Worm (Caenorhabditis elegans): ENCODE measurements around the gene rmd-3.
A peak's percentile ranks its signal among the peaks of the same experiment; 100 is the strongest.

The rmd-3 gene

DNA sequence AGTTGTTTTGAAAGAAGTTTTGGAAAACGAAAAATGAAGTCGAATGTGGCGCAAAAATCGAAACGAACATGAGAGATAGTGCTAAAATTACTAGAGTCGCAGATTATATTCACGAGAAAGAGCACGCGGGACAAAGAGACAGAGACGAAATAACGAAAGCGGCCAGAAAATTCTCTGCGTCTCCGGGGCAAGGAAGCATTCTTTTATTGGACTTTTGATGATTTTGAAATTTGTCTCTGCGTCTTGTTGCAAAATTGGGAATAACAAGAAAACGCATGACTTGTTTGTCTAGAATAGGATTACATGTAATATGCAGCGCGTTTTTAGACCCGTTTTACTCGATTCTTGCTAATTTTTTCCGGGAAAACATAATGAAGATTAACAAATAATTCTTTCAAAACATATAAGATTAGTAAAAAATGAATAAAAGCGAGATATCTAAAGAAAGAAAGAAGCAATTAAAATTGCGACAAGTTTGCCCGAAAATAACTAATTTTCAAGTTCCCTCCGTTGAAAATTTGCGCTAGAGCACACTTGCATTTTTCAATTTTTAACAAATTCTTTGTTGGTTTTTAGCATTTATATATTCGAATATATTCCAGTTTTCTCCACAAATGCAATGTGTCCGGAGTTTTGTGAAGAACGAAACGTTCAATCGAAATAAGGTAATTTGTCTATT lies 8.6 kb upstream of the rmd-3 start, which contains the start of the genes B0491.6 and pigm-1:
TSS of gene B0491.6 (minus strand) at position 466 of the 679 bp plus-strand sequence.
TSS of gene pigm-1 (plus strand) at position 568 of the 679 bp plus-strand sequence.
- TF ChIP-seq med-1 (GFP tag; optimal IDR thresholded peaks at IDR 0.05; ENCODE audit: insufficient read depth) (no peak), ztf-23 (GFP tag; IDR thresholded peaks at IDR 0.05) (no peak), klf-2 (GFP tag; conservative IDR thresholded peaks at IDR 0.05) (no peak), cog-1 (tag; optimal IDR thresholded peaks at IDR 0.05) (peak; percentile 72)

DNA sequence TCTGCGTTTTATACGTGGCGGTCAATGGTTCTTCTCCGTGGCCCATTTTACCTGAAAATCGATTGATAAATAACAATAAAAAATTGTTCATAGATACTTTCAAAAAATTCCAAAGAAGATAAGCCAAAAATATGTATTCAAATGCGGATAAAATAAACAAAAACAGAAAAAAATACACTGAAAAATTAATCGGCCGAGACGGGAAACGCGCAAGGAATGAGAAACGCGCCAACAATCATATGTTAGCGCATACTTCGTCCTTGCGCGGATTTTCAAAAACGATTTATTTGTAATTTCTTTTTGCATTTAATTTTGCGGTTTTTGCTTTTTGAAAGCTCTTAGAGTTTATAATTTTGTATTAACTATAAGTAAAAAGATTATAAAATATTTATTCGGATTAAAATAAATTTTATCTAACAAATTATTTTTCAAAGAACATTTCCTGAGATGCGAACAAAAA lies 6.2 kb upstream of the rmd-3 start, which contains the start of gene nduf-11:
TSS of gene nduf-11 (minus strand) at position 51 of the 460 bp plus-strand sequence.
- TF ChIP-seq med-1 (GFP tag; optimal IDR thresholded peaks at IDR 0.05; ENCODE audit: insufficient read depth) (peak; percentile 6), cog-1 (tag; optimal IDR thresholded peaks at IDR 0.05) (peak; percentile 70), ztf-23 (GFP tag; IDR thresholded peaks at IDR 0.05) (peak; percentile 68; the same call in 1 of the 2 replicates), flt-1 (GFP tag; IDR thresholded peaks at IDR 0.05) (peak; percentile 84), tab-1 (GFP tag; IDR thresholded peaks at IDR 0.05) (no peak; the same call in 1 of the 2 replicates), ztf-29 (GFP tag; IDR thresholded peaks at IDR 0.05) (no peak)

DNA sequence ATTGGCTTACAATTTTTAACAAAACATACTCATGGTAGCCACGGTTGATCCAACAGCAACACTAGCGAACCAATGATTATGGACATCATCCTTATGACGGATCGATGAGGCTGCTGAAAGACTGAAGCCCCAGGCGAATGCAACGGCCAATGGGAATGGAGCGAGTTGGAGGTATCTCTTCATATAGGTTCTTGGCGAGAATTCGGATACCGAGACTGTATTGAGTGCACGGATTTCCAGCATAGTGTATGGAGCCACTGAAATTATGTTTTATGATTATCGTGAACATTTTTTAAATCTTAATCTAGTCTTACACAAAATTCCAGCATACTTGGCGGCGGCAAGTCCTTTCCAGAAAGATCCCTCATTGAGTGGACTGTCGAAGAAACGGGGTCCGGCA lies 5.1 kb upstream of the rmd-3 start:
- TF ChIP-seq med-1 (GFP tag; optimal IDR thresholded peaks at IDR 0.05; ENCODE audit: insufficient read depth) (no peak), ztf-29 (GFP tag; IDR thresholded peaks at IDR 0.05) (no peak), ztf-23 (GFP tag; IDR thresholded peaks at IDR 0.05) (no peak), flt-1 (GFP tag; IDR thresholded peaks at IDR 0.05) (no peak), tab-1 (GFP tag; IDR thresholded peaks at IDR 0.05) (no peak), ref-1 (GFP tag; conservative IDR thresholded peaks at IDR 0.05) (no peak), klf-2 (GFP tag; conservative IDR thresholded peaks at IDR 0.05) (no peak), cog-1 (tag; optimal IDR thresholded peaks at IDR 0.05) (no peak), T22C8.4 (GFP tag; IDR thresholded peaks at IDR 0.05) (no peak)

DNA sequence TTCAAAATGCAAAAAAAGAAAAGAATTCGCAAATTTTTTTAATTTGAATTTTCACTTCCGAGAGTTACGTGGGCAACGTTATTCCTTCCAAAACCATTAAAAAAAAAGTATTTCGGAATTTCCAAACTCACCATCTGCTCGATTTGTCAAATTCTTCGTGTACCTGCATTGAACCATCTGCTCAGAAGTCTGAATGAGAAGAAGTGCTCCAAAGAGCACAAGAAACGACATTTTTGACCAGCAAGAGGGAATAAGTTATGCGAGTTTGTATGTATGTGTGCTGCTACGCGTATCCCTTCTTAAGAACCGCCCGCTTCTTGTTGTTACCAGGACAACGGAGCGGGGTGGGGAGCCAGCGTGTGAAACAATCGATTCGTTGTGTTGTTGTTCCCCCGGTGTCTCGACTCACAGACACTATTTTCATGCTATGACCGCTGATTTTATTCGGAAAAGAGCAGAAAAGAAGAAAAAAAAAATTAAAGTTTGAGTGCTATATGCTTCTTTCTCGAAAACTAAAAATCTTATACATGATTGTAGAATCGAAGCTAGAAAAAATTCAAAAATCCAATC lies 4.0 kb upstream of the rmd-3 start, which contains the start of gene lgc-20:
TSS of gene lgc-20 (minus strand) at position 311 of the 570 bp plus-strand sequence.
- TF ChIP-seq med-1 (GFP tag; optimal IDR thresholded peaks at IDR 0.05; ENCODE audit: insufficient read depth) (no peak), ztf-23 (GFP tag; IDR thresholded peaks at IDR 0.05) (no peak), ztf-29 (GFP tag; IDR thresholded peaks at IDR 0.05) (no peak), klf-2 (GFP tag; conservative IDR thresholded peaks at IDR 0.05) (no peak), flt-1 (GFP tag; IDR thresholded peaks at IDR 0.05) (no peak), ref-1 (GFP tag; conservative IDR thresholded peaks at IDR 0.05) (no peak), cog-1 (tag; optimal IDR thresholded peaks at IDR 0.05) (no peak), T22C8.4 (GFP tag; IDR thresholded peaks at IDR 0.05) (no peak), tab-1 (GFP tag; IDR thresholded peaks at IDR 0.05) (no peak)

DNA sequence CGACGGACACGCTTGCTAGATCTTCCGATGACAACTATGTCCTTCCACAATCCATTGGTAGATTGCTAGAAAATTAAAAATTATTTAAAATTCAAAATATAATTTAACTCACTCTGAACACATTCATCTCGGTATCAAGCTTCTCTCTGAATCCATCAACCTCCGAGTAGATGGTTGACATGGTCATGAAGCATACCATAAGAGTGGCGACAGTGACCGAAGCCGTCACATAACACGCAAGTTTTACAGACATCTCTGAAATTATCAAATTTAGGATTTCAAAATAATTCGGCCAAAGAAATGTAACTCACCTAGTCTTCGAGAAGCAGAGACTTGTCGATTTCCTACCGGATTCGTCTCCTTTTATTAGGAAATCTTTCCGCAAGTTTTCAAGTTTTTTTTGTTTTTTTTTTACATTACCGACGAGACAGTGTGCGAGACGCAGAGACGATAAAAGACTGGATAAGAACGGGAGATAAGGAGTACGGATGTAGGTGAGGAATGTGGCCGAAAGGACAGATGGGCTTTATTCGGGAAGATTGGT lies 1.8 kb downstream of the rmd-3 start, which contains the start of gene sqt-1:
TSS of gene sqt-1 (minus strand) at position 341 of the 544 bp plus-strand sequence.
- no peak for TF ChIP-seq ztf-23 (GFP tag; IDR thresholded peaks at IDR 0.05)
- no peak for TF ChIP-seq T22C8.4 (GFP tag; IDR thresholded peaks at IDR 0.05)
- TF ChIP-seq med-1 (GFP tag; optimal IDR thresholded peaks at IDR 0.05; ENCODE audit: insufficient read depth): no peak
- TF ChIP-seq cog-1 (tag; optimal IDR thresholded peaks at IDR 0.05): no peak
- TF ChIP-seq ztf-29 (GFP tag; IDR thresholded peaks at IDR 0.05): no peak
- TF ChIP-seq klf-2 (GFP tag; conservative IDR thresholded peaks at IDR 0.05): no peak
- no peak for TF ChIP-seq flt-1 (GFP tag; IDR thresholded peaks at IDR 0.05)
- no peak for TF ChIP-seq ref-1 (GFP tag; conservative IDR thresholded peaks at IDR 0.05)
- no peak for TF ChIP-seq tab-1 (GFP tag; IDR thresholded peaks at IDR 0.05)

DNA sequence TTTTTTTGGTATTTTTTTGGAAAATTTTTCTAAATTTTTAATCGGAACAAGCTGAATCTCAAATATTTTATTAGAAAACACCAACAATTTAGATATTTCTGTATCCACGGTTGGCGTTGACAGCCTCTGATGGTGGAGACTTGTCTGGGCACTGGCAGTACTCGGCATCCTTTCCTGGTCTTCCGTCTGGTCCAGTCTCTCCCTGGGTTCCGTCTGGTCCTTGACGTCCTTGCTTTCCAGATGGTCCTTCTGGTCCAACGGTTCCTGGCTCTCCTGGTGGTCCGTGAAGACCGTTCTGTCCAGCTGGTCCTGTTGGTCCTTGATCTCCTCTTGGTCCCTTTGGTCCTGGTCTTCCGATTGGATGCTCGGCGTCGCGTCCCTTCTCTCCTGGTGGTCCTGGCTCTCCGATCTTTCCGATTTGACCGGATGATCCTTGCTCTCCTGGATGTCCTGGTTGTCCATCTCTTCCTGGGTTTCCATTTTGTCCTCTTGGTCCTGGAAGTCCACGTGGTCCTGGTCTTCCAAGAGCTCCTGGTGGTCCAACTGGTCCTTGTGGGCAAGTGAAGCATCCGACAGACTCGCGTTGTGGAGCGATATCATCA lies 2.7 kb downstream of the rmd-3 start:
- no peak for TF ChIP-seq ref-1 (GFP tag; conservative IDR thresholded peaks at IDR 0.05)
- no peak for TF ChIP-seq klf-2 (GFP tag; conservative IDR thresholded peaks at IDR 0.05)
- TF ChIP-seq ztf-23 (GFP tag; IDR thresholded peaks at IDR 0.05): no peak
- no peak for TF ChIP-seq tab-1 (GFP tag; IDR thresholded peaks at IDR 0.05)
- TF ChIP-seq flt-1 (GFP tag; IDR thresholded peaks at IDR 0.05): no peak
- TF ChIP-seq T22C8.4 (GFP tag; IDR thresholded peaks at IDR 0.05): no peak

DNA sequence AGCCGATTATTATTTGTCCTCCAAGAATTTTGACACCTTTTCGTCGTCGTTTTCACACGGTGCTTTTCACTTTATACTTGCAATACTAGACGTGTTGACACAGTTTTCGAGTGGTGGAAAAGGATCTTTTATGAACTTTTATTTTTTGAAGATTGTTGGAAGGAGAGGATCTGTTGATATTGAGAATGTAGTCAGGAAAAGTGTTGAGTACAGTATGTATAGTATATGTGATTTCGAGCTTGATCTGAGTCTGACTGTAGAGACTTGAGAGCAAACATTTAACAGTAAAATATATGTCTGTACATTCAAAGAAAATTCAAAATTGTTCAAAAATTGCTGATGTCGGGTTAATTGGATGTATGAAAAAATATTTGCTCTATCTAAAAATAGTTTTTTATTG lies 3.2 kb downstream of the rmd-3 start:
- TF ChIP-seq cog-1 (tag; optimal IDR thresholded peaks at IDR 0.05): no peak
- no peak for TF ChIP-seq ref-1 (GFP tag; conservative IDR thresholded peaks at IDR 0.05)
- no peak for TF ChIP-seq med-1 (GFP tag; optimal IDR thresholded peaks at IDR 0.05; ENCODE audit: insufficient read depth)
- TF ChIP-seq ztf-29 (GFP tag; IDR thresholded peaks at IDR 0.05): no peak
- no peak for TF ChIP-seq tab-1 (GFP tag; IDR thresholded peaks at IDR 0.05)
- no peak for TF ChIP-seq T22C8.4 (GFP tag; IDR thresholded peaks at IDR 0.05)
- no peak for TF ChIP-seq flt-1 (GFP tag; IDR thresholded peaks at IDR 0.05)
- no peak for TF ChIP-seq klf-2 (GFP tag; conservative IDR thresholded peaks at IDR 0.05)
- no peak for TF ChIP-seq ztf-23 (GFP tag; IDR thresholded peaks at IDR 0.05)

DNA sequence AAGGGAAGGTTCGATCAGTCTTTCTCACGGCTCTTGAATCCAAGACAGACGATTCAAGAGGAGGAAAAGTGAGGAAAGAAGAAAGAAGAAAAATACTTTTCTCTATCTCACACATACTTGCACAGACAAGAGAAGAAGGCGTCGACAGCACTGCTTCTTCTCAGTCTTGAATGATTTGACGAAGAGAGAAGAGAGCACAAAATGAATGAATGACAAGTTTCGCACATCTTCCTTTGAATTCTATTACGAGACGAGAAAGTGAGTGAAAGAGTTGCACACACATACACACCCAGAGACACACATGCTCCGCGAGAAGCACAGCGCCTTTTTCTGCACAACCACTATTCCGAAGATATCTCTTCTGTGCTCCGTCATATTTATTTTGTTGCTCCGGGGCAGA lies 3.7 kb downstream of the rmd-3 start:
- TF ChIP-seq T22C8.4 (GFP tag; IDR thresholded peaks at IDR 0.05) (no peak), klf-2 (GFP tag; conservative IDR thresholded peaks at IDR 0.05) (no peak), tab-1 (GFP tag; IDR thresholded peaks at IDR 0.05) (no peak), ztf-29 (GFP tag; IDR thresholded peaks at IDR 0.05) (no peak), ztf-23 (GFP tag; IDR thresholded peaks at IDR 0.05) (no peak), ref-1 (GFP tag; conservative IDR thresholded peaks at IDR 0.05) (no peak), med-1 (GFP tag; optimal IDR thresholded peaks at IDR 0.05; ENCODE audit: insufficient read depth) (no peak), cog-1 (tag; optimal IDR thresholded peaks at IDR 0.05) (no peak), flt-1 (GFP tag; IDR thresholded peaks at IDR 0.05) (no peak)

Measured in whole organism, midembryonic.